Fruit fly (Drosophila melanogaster) whole organism, embryonic: ENCODE measurements around the gene CG31988.

Experiments
- Aef1 ChIP-seq: fragments of 200-800 bp; sonication (Bioruptor generic); IDR thresholded peaks from 3 replicates; pipeline ENCODE4 v1.3.6; 2022; ENCODE audit warnings: missing biosample characterization, missing genetic modification characterization
- Atf-2 ChIP-seq: fragments of 200-800 bp; sonication (Bioruptor generic); optimal IDR thresholded peaks from 2 replicates; lab custom pipeline; 2016; ENCODE audit warnings: missing biosample characterization, missing genetic modification characterization
- CG10462 ChIP-seq: fragments of 200-800 bp; sonication (Bioruptor generic); optimal IDR thresholded peaks from 2 replicates; lab custom pipeline; 2016; ENCODE audit warnings: missing biosample characterization, missing genetic modification characterization
- CG12104 ChIP-seq: fragments of 200-800 bp; sonication (Bioruptor generic); optimal IDR thresholded peaks from 3 replicates; lab custom pipeline; 2016; ENCODE audit warnings: missing biosample characterization, missing genetic modification characterization
- CG14667 ChIP-seq: fragments of 200-800 bp; sonication (Bioruptor generic); IDR thresholded peaks from 2 replicates; pipeline ENCODE4 v1.3.6; 2022; ENCODE audit warnings: missing biosample characterization, missing genetic modification characterization
- CG15269 ChIP-seq: fragments of 200-800 bp; sonication (Bioruptor generic); optimal IDR thresholded peaks from 2 replicates; lab custom pipeline; 2018; ENCODE audit warnings: missing biosample characterization, mild to moderate bottlenecking, missing genetic modification characterization, moderate library complexity
- CG15514 ChIP-seq: fragments of 200-800 bp; sonication (Bioruptor generic); optimal IDR thresholded peaks from 3 replicates; lab custom pipeline; 2017; ENCODE audit warnings: missing biosample characterization, missing genetic modification characterization, mild to moderate bottlenecking, moderate library complexity, missing genetic modification reagents
- CG16863 ChIP-seq: fragments of 200-800 bp; sonication (Bioruptor generic); optimal IDR thresholded peaks from 3 replicates; lab custom pipeline; 2016; ENCODE audit warnings: missing biosample characterization, missing genetic modification characterization
- CG30020 ChIP-seq: fragments of 200-800 bp; optimal IDR thresholded peaks from 2 replicates; lab custom pipeline; 2019; ENCODE audit warnings: missing biosample characterization, mild to moderate bottlenecking, missing genetic modification characterization, moderate library complexity
- CG31224 ChIP-seq: fragments of 200-800 bp; sonication (Bioruptor generic); IDR thresholded peaks from 2 replicates; pipeline ENCODE4 v1.3.6; 2022; ENCODE audit warnings: missing biosample characterization, missing genetic modification characterization
- CG33213 ChIP-seq: fragments of 200-800 bp; sonication (Bioruptor generic); optimal IDR thresholded peaks from 3 replicates; lab custom pipeline; 2016; ENCODE audit warnings: missing biosample characterization, missing genetic modification characterization
- CG3407 ChIP-seq: fragments of 200-800 bp; sonication (Bioruptor generic); optimal IDR thresholded peaks from 2 replicates; lab custom pipeline; 2018; ENCODE audit warnings: missing biosample characterization, mild to moderate bottlenecking, missing genetic modification characterization
- CG4282 ChIP-seq: fragments of 200-800 bp; sonication (Bioruptor generic); optimal IDR thresholded peaks from 2 replicates; lab custom pipeline; 2016; ENCODE audit warnings: missing biosample characterization, missing genetic modification characterization
- CG6683 ChIP-seq: fragments of 200-800 bp; sonication (Bioruptor generic); optimal IDR thresholded peaks from 2 replicates; lab custom pipeline; 2017; ENCODE audit warnings: missing biosample characterization, mild to moderate bottlenecking, missing genetic modification characterization, missing genetic modification reagents
- CG6689 ChIP-seq: fragments of 200-800 bp; sonication (Bioruptor generic); IDR thresholded peaks from 2 replicates; pipeline ENCODE4 v1.3.6; 2022; ENCODE audit warnings: missing biosample characterization, missing genetic modification characterization
- CG6765 ChIP-seq: fragments of 200-800 bp; sonication (Bioruptor generic); optimal IDR thresholded peaks from 3 replicates; lab custom pipeline; 2017; ENCODE audit warnings: missing biosample characterization, mild to moderate bottlenecking, missing genetic modification characterization
- CG7271 ChIP-seq: fragments of 200-800 bp; sonication (Bioruptor generic); optimal IDR thresholded peaks from 2 replicates; lab custom pipeline; 2018; ENCODE audit warnings: missing biosample characterization, mild to moderate bottlenecking, missing genetic modification characterization, moderate library complexity
- CG7372 ChIP-seq: fragments of 200-800 bp; sonication (Bioruptor generic); IDR thresholded peaks from 2 replicates; pipeline ENCODE4 v1.3.6; 2022; ENCODE audit warnings: missing biosample characterization, missing genetic modification characterization
- CG7839 ChIP-seq: fragments of 200-800 bp; sonication (Bioruptor generic); optimal IDR thresholded peaks from 3 replicates; lab custom pipeline; 2018; ENCODE audit warnings: missing biosample characterization, mild to moderate bottlenecking, missing genetic modification characterization, moderate library complexity
- CG8388 ChIP-seq: fragments of 200-800 bp; sonication (Bioruptor generic); optimal IDR thresholded peaks from 2 replicates; lab custom pipeline; 2019; ENCODE audit warnings: missing biosample characterization, mild to moderate bottlenecking, missing genetic modification characterization, moderate library complexity
- CG9817 ChIP-seq: fragments of 200-800 bp; sonication (Bioruptor generic); optimal IDR thresholded peaks from 2 replicates; lab custom pipeline; 2018; ENCODE audit warnings: missing biosample characterization, mild to moderate bottlenecking, missing genetic modification characterization, moderate library complexity
- CoRest ChIP-seq: fragments of 200-800 bp; sonication (Bioruptor generic); optimal IDR thresholded peaks from 3 replicates; lab custom pipeline; 2018; ENCODE audit warnings: missing biosample characterization, mild to moderate bottlenecking, missing genetic modification characterization, moderate library complexity
- CrebB ChIP-seq: fragments of 200-800 bp; sonication (Bioruptor generic); optimal IDR thresholded peaks from 3 replicates; lab custom pipeline; 2018; ENCODE audit warnings: missing biosample characterization, mild to moderate bottlenecking, missing genetic modification characterization
- Deaf1 ChIP-seq: fragments of 200-800 bp; optimal IDR thresholded peaks from 3 replicates; lab custom pipeline; 2019; ENCODE audit warnings: missing biosample characterization, mild to moderate bottlenecking, missing genetic modification characterization, moderate library complexity
- Dip2 ChIP-seq: fragments of 200-800 bp; sonication (Bioruptor generic); IDR thresholded peaks from 2 replicates; pipeline ENCODE4 v1.3.6; 2022; ENCODE audit warnings: missing biosample characterization, missing genetic modification characterization
- Gsc ChIP-seq: fragments of 200-800 bp; sonication (Bioruptor generic); IDR thresholded peaks from 2 replicates; pipeline ENCODE4 v1.3.6; 2022; ENCODE audit warnings: missing biosample characterization, missing genetic modification characterization
- Lim3 ChIP-seq: fragments of 200-800 bp; sonication (Bioruptor generic); IDR thresholded peaks from 2 replicates; pipeline ENCODE4 v1.3.6; 2022; ENCODE audit warnings: missing biosample characterization, missing genetic modification characterization
- MTF-1 ChIP-seq: fragments of 200-800 bp; sonication (Bioruptor generic); optimal IDR thresholded peaks from 2 replicates; lab custom pipeline; 2018; ENCODE audit warnings: missing biosample characterization, mild to moderate bottlenecking, missing genetic modification characterization, borderline replicate concordance
- Max ChIP-seq: fragments of 200-800 bp; sonication (Bioruptor generic); optimal IDR thresholded peaks from 2 replicates; lab custom pipeline; 2016; ENCODE audit warnings: missing biosample characterization, mild to moderate bottlenecking, missing genetic modification characterization
- Mes4 ChIP-seq: fragments of 200-800 bp; sonication (Bioruptor generic); optimal IDR thresholded peaks from 2 replicates; lab custom pipeline; 2016; ENCODE audit warnings: missing biosample characterization, missing genetic modification characterization
- Mrtf ChIP-seq: fragments of 200-800 bp; sonication (Bioruptor generic); IDR thresholded peaks from 3 replicates; pipeline ENCODE4 v1.3.6; 2022; ENCODE audit warnings: missing biosample characterization, missing genetic modification characterization
- Nf-YA ChIP-seq: fragments of 200-800 bp; sonication (Bioruptor generic); IDR thresholded peaks from 2 replicates; pipeline ENCODE4 v1.3.6; 2022; ENCODE audit warnings: missing biosample characterization, missing genetic modification characterization
- Optix ChIP-seq: fragments of 200-800 bp; sonication (Bioruptor generic); IDR thresholded peaks from 3 replicates; pipeline ENCODE4 v1.3.6; 2022; ENCODE audit warnings: missing biosample characterization, missing genetic modification characterization
- ac ChIP-seq: fragments of 200-800 bp; sonication (Bioruptor generic); optimal IDR thresholded peaks from 3 replicates; lab custom pipeline; 2017; ENCODE audit warnings: missing biosample characterization, mild to moderate bottlenecking, missing genetic modification characterization
- danr ChIP-seq: fragments of 200-800 bp; sonication (Bioruptor generic); IDR thresholded peaks from 2 replicates; pipeline ENCODE4 v1.3.6; 2022; ENCODE audit warnings: missing biosample characterization, missing genetic modification characterization
- dimm ChIP-seq: fragments of 200-800 bp; sonication (Bioruptor generic); IDR thresholded peaks from 2 replicates; pipeline ENCODE4 v1.3.6; 2022; ENCODE audit warnings: missing biosample characterization, missing genetic modification characterization
- dpn ChIP-seq, 2 experiments: fragments of 200-800 bp; sonication (Bioruptor generic); optimal IDR thresholded peaks; 3 replicates each; lab custom pipeline; 2016; ENCODE audit warnings: missing biosample characterization in 2 of 2, missing genetic modification characterization in 2 of 2
- grn ChIP-seq: fragments of 200-800 bp; sonication (Bioruptor generic); optimal IDR thresholded peaks from 3 replicates; lab custom pipeline; 2017; ENCODE audit warnings: missing biosample characterization, missing genetic modification characterization
- nmo ChIP-seq: fragments of 200-800 bp; sonication (Bioruptor generic); optimal IDR thresholded peaks from 2 replicates; lab custom pipeline; 2018; ENCODE audit warnings: missing biosample characterization, mild to moderate bottlenecking, missing genetic modification characterization, moderate library complexity
- otp ChIP-seq: fragments of 200-800 bp; sonication (Bioruptor generic); IDR thresholded peaks from 3 replicates; pipeline ENCODE4, ENCODE4 v1.3.6; 2022; ENCODE audit warnings: missing biosample characterization, missing genetic modification characterization
- p53 ChIP-seq: fragments of 200-800 bp; sonication (Bioruptor generic); optimal IDR thresholded peaks from 2 replicates; lab custom pipeline; 2016; ENCODE audit warnings: missing biosample characterization, missing genetic modification characterization
- peb ChIP-seq: fragments of 200-800 bp; sonication (Bioruptor generic); IDR thresholded peaks from 2 replicates; pipeline ENCODE4 v1.3.6; 2022; ENCODE audit warnings: missing biosample characterization, missing genetic modification characterization
- phol ChIP-seq: fragments of 200-800 bp; sonication (Bioruptor generic); optimal IDR thresholded peaks from 3 replicates; lab custom pipeline; 2018; ENCODE audit warnings: missing biosample characterization, mild to moderate bottlenecking, missing genetic modification characterization, moderate library complexity
- prd ChIP-seq, 3 experiments: fragments of >200 bp in 2 of 3; fragments of 200-800 bp in 1 of 3; sonication (Bioruptor generic) in 1 of 3; optimal IDR thresholded peaks in 2 of 3; IDR thresholded peaks in 1 of 3; 2 replicates in 2 of 3; 3 replicates in 1 of 3; pipeline versions ENCODE4 v1.3.6 to Lab custom; 2017 to 2022; ENCODE audit warnings: missing biosample characterization in 1 of 3, missing genetic modification characterization in 1 of 3
- sisA ChIP-seq: fragments of 200-800 bp; sonication (Bioruptor generic); IDR thresholded peaks from 2 replicates; pipeline ENCODE4 v1.3.6; 2022; ENCODE audit warnings: missing biosample characterization, missing genetic modification characterization
- sug ChIP-seq: fragments of 200-800 bp; optimal IDR thresholded peaks from 2 replicates; lab custom pipeline; 2019; ENCODE audit warnings: missing biosample characterization, mild to moderate bottlenecking, missing genetic modification characterization, moderate library complexity
- wek ChIP-seq: fragments of 200-800 bp; sonication (Bioruptor generic); optimal IDR thresholded peaks from 3 replicates; lab custom pipeline; 2018; ENCODE audit warnings: missing biosample characterization, mild to moderate bottlenecking, missing genetic modification characterization, moderate library complexity
- yki ChIP-seq: fragments of >200 bp; optimal IDR thresholded peaks from 3 replicates; lab custom pipeline; 2018
- zen ChIP-seq: fragments of 200-800 bp; sonication (Bioruptor generic); optimal IDR thresholded peaks from 3 replicates; lab custom pipeline; 2018; ENCODE audit warnings: missing biosample characterization, mild to moderate bottlenecking, missing genetic modification characterization, moderate library complexity

Gene CG31988

DNA sequence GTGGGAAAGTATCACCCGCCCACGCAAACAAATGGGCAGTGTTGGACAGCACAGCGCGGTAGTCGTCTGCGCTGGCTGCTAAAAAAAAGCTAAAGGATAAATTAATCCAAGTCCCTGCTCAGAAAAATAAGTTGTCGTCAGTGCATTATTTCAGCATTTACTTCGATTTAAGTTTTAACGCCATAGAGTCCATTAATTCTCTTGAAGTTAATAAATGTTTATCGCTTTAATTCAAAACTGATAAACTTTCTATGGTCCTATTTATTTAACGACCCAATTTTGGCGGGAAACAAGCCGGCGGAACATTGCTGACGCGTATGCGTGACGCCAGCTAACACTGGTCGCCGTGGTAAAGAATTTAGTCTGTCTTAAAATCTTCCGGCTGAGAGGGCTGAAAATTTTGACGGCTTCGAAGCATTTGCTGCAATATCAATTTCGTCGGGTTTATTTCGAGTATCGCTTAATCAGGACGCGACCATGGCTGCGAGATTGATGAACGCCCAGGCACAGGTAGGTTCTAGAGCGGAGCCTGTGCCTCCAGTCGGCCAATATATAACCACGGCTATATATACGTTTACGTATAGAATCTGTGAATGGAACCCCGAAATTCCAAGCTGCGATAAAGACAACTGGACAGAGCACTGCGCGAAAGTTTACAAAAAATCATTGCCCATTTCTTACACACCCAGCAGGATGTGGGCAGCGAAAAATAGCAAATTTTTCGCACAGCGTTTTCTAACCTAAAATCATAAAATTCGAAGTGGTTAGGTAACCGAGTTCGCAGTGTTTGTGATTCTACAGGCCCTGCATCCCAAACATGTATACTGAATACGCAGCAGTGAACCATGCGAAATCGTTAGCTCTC is 34.1 kb downstream of the CG31988 start, which contains the start of the genes mAcon1, CG43345 and CG43346 (continued):
- TF ChIP-seq CG6689, result peak; percentile 51; the same call in 1 of the 2 replicates
- no peak for TF ChIP-seq Mrtf
- peak; percentile 53 for TF ChIP-seq CG33213 (GFP tag; lab: Kevin White, UChicago)
- TF ChIP-seq Gsc, result 0 out of 2 replicates have a peak, but pooled peaks have one; percentile 8
- no peak for TF ChIP-seq Lim3 (GFP tag; lab: Robert Waterston, UW)
- peak; percentile 80 to 91 for TF ChIP-seq dpn (GFP tag; optimal IDR thresholded peaks at IDR 0.05; lab: Kevin White, UChicago)
- TF ChIP-seq zen (tag; lab: Kevin White, UChicago), result peak; percentile 75
- TF ChIP-seq ac (GFP tag; lab: Kevin White, UChicago), result no peak
- TF ChIP-seq Atf-2 (GFP tag; lab: Kevin White, UChicago), result peak; percentile 84
- TF ChIP-seq CG12104, result peak; percentile 64
- TF ChIP-seq CG6683 (GFP tag; lab: Kevin White, UChicago), result peak; percentile 67
- peak; percentile 79 for TF ChIP-seq CG9817 (tag; lab: Kevin White, UChicago)
- 0 out of 2 replicates have a peak, but pooled peaks have one; percentile 39 for TF ChIP-seq CG14667 (GFP tag; lab: Robert Waterston, UW)
- TF ChIP-seq CG7271 (tag; lab: Kevin White, UChicago), result peak; percentile 8
- peak; percentile 82 for TF ChIP-seq Max (GFP tag; lab: Kevin White, UChicago)
- peak; percentile 83 for TF ChIP-seq phol
- peak; percentile 59 for TF ChIP-seq CG4282 (GFP tag; lab: Kevin White, UChicago)
- TF ChIP-seq prd (optimal IDR thresholded peaks at IDR 0.05; lab: Kevin White, UChicago), result no peak
- peak; percentile 78; the same call in 2 of the 3 replicates for TF ChIP-seq prd (GFP tag; IDR thresholded peaks at IDR 0.05; lab: Robert Waterston, UW)
- TF ChIP-seq CG8388 (GFP tag; lab: Kevin White, UChicago), result no peak
- no peak for TF ChIP-seq yki (lab: Kevin White, UChicago)
- TF ChIP-seq Nf-YA, result no peak
- TF ChIP-seq nmo (GFP tag; lab: Kevin White, UChicago), result peak; percentile 87
- TF ChIP-seq MTF-1 (GFP tag; lab: Kevin White, UChicago), result no peak
- TF ChIP-seq Dip2, result no peak
- TF ChIP-seq CoRest (tag; lab: Kevin White, UChicago), result peak; percentile 87
- 0 out of 3 replicates have a peak, but pooled peaks have one; percentile 20 for TF ChIP-seq Optix (GFP tag; lab: Robert Waterston, UW)
- no peak for TF ChIP-seq Deaf1 (tag; lab: Kevin White, UChicago)
- no peak for TF ChIP-seq dimm
- TF ChIP-seq danr (GFP tag; lab: Robert Waterston, UW), result peak; percentile 66; the same call in 1 of the 2 replicates
- peak; percentile 81 for TF ChIP-seq CG16863 (GFP tag; lab: Kevin White, UChicago)
- TF ChIP-seq CG7372, result peak; percentile 73
- no peak for TF ChIP-seq CG7839 (tag; lab: Kevin White, UChicago)
- TF ChIP-seq sug (tag; lab: Kevin White, UChicago), result peak; percentile 89
- peak; percentile 40 for TF ChIP-seq CG10462
- TF ChIP-seq sisA (GFP tag; lab: Robert Waterston, UW), result peak; percentile 60
- TF ChIP-seq CG15269, result no peak
- no peak for TF ChIP-seq grn
- no peak for TF ChIP-seq CG3407 (GFP tag; lab: Kevin White, UChicago)
- no peak for TF ChIP-seq otp (GFP tag; lab: Robert Waterston, UW)
- TF ChIP-seq CG6765 (GFP tag; lab: Kevin White, UChicago), result peak; percentile 27
- TF ChIP-seq Mes4 (GFP tag; lab: Kevin White, UChicago), result peak; percentile 73
- peak; percentile 69 for TF ChIP-seq CG30020 (tag; lab: Kevin White, UChicago)
- peak; percentile 58 for TF ChIP-seq CrebB
- peak; percentile 62 for TF ChIP-seq p53
- TF ChIP-seq wek (GFP tag; lab: Kevin White, UChicago), result no peak
- no peak; the same call in 1 of the 2 replicates for TF ChIP-seq peb (GFP tag; lab: Robert Waterston, UW)
- peak; percentile 51 for TF ChIP-seq Aef1 (GFP tag; lab: Robert Waterston, UW)
- peak; percentile 80 for TF ChIP-seq CG15514
- TF ChIP-seq CG31224 (GFP tag; lab: Robert Waterston, UW), result peak; percentile 56
